Fruit fly (Drosophila melanogaster) S2 (cell line): ENCODE results near the gene Ctr1C.

Experiments
- CG8478 ChIP-seq: fragments of >200 bp; optimal IDR thresholded peaks from 2 replicates; lab custom pipeline; 2018
- CTCF ChIP-seq, 2 experiments: fragments of >200 bp; optimal IDR thresholded peaks; 2 replicates each; lab custom pipeline; 2018

dm6 chr3R:31006599-31006998 is 42.5 kb upstream of the Ctr1C start:
- TF ChIP-seq CTCF (optimal IDR thresholded peaks at IDR 0.05; lab: Kevin White, UChicago) (no peak), CG8478 (lab: Kevin White, UChicago) (no peak)
